Fruit fly (Drosophila melanogaster) whole organism, embryonic: ENCODE measurements around the gene CG32163.

Source experiments
- ATbp ChIP-seq: fragments of 200-800 bp; sonication (Bioruptor generic); optimal IDR thresholded peaks from 2 replicates; lab custom pipeline; 2017; ENCODE audit warnings: missing biosample characterization, mild to moderate bottlenecking, missing genetic modification characterization, missing genetic modification reagents
- CG10267 ChIP-seq: fragments of 200-800 bp; sonication (Bioruptor generic); optimal IDR thresholded peaks from 2 replicates; lab custom pipeline; 2018; ENCODE audit warnings: missing biosample characterization, mild to moderate bottlenecking, missing genetic modification characterization, moderate library complexity
- CG10366 ChIP-seq: fragments of 200-800 bp; sonication (Bioruptor generic); IDR thresholded peaks from 2 replicates; pipeline ENCODE4 v1.3.6; 2022; ENCODE audit warnings: missing biosample characterization, missing genetic modification characterization
- CG11398 ChIP-seq: fragments of 200-800 bp; sonication (Bioruptor generic); optimal IDR thresholded peaks from 2 replicates; lab custom pipeline; 2016; ENCODE audit warnings: missing biosample characterization, missing genetic modification characterization
- CG12104 ChIP-seq: fragments of 200-800 bp; sonication (Bioruptor generic); optimal IDR thresholded peaks from 3 replicates; lab custom pipeline; 2016; ENCODE audit warnings: missing biosample characterization, missing genetic modification characterization
- CG14667 ChIP-seq: fragments of 200-800 bp; sonication (Bioruptor generic); IDR thresholded peaks from 2 replicates; pipeline ENCODE4 v1.3.6; 2022; ENCODE audit warnings: missing biosample characterization, missing genetic modification characterization
- CG15514 ChIP-seq: fragments of 200-800 bp; sonication (Bioruptor generic); optimal IDR thresholded peaks from 3 replicates; lab custom pipeline; 2017; ENCODE audit warnings: missing biosample characterization, missing genetic modification characterization, mild to moderate bottlenecking, moderate library complexity, missing genetic modification reagents
- CG1602 ChIP-seq: fragments of 200-800 bp; sonication (Bioruptor generic); optimal IDR thresholded peaks from 3 replicates; lab custom pipeline; 2016; ENCODE audit warnings: missing biosample characterization, missing genetic modification characterization
- CG16813 ChIP-seq: fragments of 200-800 bp; sonication (Bioruptor generic); IDR thresholded peaks from 3 replicates; pipeline ENCODE4 v1.3.6; 2022; ENCODE audit warnings: missing biosample characterization, missing genetic modification characterization; ENCODE audit not compliant: partially characterized antibody
- CG2120 ChIP-seq: fragments of 200-800 bp; sonication (Bioruptor generic); optimal IDR thresholded peaks from 3 replicates; lab custom pipeline; 2016; ENCODE audit warnings: missing biosample characterization, missing genetic modification characterization
- CG31441 ChIP-seq: fragments of 200-800 bp; sonication (Bioruptor generic); IDR thresholded peaks from 2 replicates; pipeline ENCODE4 v1.3.6; 2022; ENCODE audit warnings: missing biosample characterization, missing genetic modification characterization
- CG33213 ChIP-seq: fragments of 200-800 bp; sonication (Bioruptor generic); optimal IDR thresholded peaks from 3 replicates; lab custom pipeline; 2016; ENCODE audit warnings: missing biosample characterization, missing genetic modification characterization
- CG34224 ChIP-seq: fragments of 200-800 bp; sonication (Bioruptor generic); IDR thresholded peaks from 3 replicates; pipeline ENCODE4 v1.3.6; 2022; ENCODE audit warnings: missing biosample characterization, missing genetic modification characterization; ENCODE audit not compliant: partially characterized antibody
- CG3995 ChIP-seq: fragments of 200-800 bp; sonication (Bioruptor generic); optimal IDR thresholded peaks from 3 replicates; lab custom pipeline; 2016; ENCODE audit warnings: missing biosample characterization, missing genetic modification characterization
- CG42726 ChIP-seq: fragments of 200-800 bp; sonication (Bioruptor generic); IDR thresholded peaks from 2 replicates; pipeline ENCODE4 v1.3.6; 2022; ENCODE audit warnings: missing biosample characterization, missing genetic modification characterization; ENCODE audit not compliant: partially characterized antibody
- CG4404 ChIP-seq: fragments of 200-800 bp; sonication (Bioruptor generic); IDR thresholded peaks from 2 replicates; pipeline ENCODE4 v1.3.6; 2022; ENCODE audit warnings: missing biosample characterization, missing genetic modification characterization
- CG4854 ChIP-seq: fragments of 200-800 bp; sonication (Bioruptor generic); optimal IDR thresholded peaks from 2 replicates; lab custom pipeline; 2016; ENCODE audit warnings: missing biosample characterization, missing genetic modification characterization, inconsistent platforms
- CG6683 ChIP-seq: fragments of 200-800 bp; sonication (Bioruptor generic); optimal IDR thresholded peaks from 2 replicates; lab custom pipeline; 2017; ENCODE audit warnings: missing biosample characterization, mild to moderate bottlenecking, missing genetic modification characterization, missing genetic modification reagents
- CG7745 ChIP-seq: fragments of 200-800 bp; sonication (Bioruptor generic); optimal IDR thresholded peaks from 2 replicates; lab custom pipeline; 2018; ENCODE audit warnings: missing biosample characterization, mild to moderate bottlenecking, missing genetic modification characterization, moderate library complexity
- CG7928 ChIP-seq: fragments of 200-800 bp; sonication (Bioruptor generic); optimal IDR thresholded peaks from 2 replicates; lab custom pipeline; 2017; ENCODE audit warnings: missing biosample characterization, mild to moderate bottlenecking, missing genetic modification characterization
- CG9437 ChIP-seq: fragments of 200-800 bp; sonication (Bioruptor generic); optimal IDR thresholded peaks from 2 replicates; lab custom pipeline; 2018; ENCODE audit warnings: missing biosample characterization, mild to moderate bottlenecking, missing genetic modification characterization
- Camta ChIP-seq: fragments of 200-800 bp; sonication (Bioruptor generic); optimal IDR thresholded peaks from 2 replicates; lab custom pipeline; 2016; ENCODE audit warnings: missing biosample characterization, missing genetic modification characterization
- E2f2 ChIP-seq: fragments of 200-800 bp; sonication (Bioruptor generic); IDR thresholded peaks from 2 replicates; pipeline ENCODE4 v1.3.6; 2022; ENCODE audit warnings: missing biosample characterization, missing genetic modification characterization
- Ets97D ChIP-seq: fragments of 200-800 bp; sonication (Bioruptor generic); optimal IDR thresholded peaks from 3 replicates; lab custom pipeline; 2016; ENCODE audit warnings: missing biosample characterization, missing genetic modification characterization
- HmgZ ChIP-seq: fragments of 200-800 bp; sonication (Bioruptor generic); optimal IDR thresholded peaks from 2 replicates; lab custom pipeline; 2018; ENCODE audit warnings: missing biosample characterization, mild to moderate bottlenecking, missing genetic modification characterization
- Hr3 ChIP-seq: fragments of 200-800 bp; sonication (Bioruptor generic); optimal IDR thresholded peaks from 3 replicates; lab custom pipeline; 2016; ENCODE audit warnings: missing biosample characterization, missing genetic modification characterization
- Hr51 ChIP-seq, 2 experiments: fragments of 200-800 bp; sonication (Bioruptor generic); optimal IDR thresholded peaks; 2 replicates in 1 of 2; 3 replicates in 1 of 2; lab custom pipeline; 2016 to 2018; ENCODE audit warnings: missing biosample characterization in 2 of 2, missing genetic modification characterization in 2 of 2, mild to moderate bottlenecking in 1 of 2, moderate library complexity in 1 of 2
- Nf-YC ChIP-seq: fragments of 200-800 bp; optimal IDR thresholded peaks from 3 replicates; lab custom pipeline; 2019; ENCODE audit warnings: missing biosample characterization, mild to moderate bottlenecking, missing genetic modification characterization, moderate library complexity
- Pdp1 ChIP-seq, 2 experiments: fragments of 200-800 bp; sonication (Bioruptor generic); optimal IDR thresholded peaks; 3 replicates each; lab custom pipeline; 2016; ENCODE audit warnings: missing biosample characterization in 2 of 2, missing genetic modification characterization in 2 of 2, mild to moderate bottlenecking in 1 of 2, moderate library complexity in 1 of 2
- TFAM ChIP-seq: fragments of 200-800 bp; sonication (Bioruptor generic); optimal IDR thresholded peaks from 2 replicates; lab custom pipeline; 2017; ENCODE audit warnings: missing biosample characterization, missing genetic modification characterization, inconsistent platforms
- btn ChIP-seq: fragments of 200-800 bp; sonication (Bioruptor generic); optimal IDR thresholded peaks from 2 replicates; lab custom pipeline; 2016; ENCODE audit warnings: missing biosample characterization, missing genetic modification characterization
- crc ChIP-seq: fragments of 200-800 bp; sonication (Bioruptor generic); optimal IDR thresholded peaks from 2 replicates; lab custom pipeline; 2016; ENCODE audit warnings: missing biosample characterization, missing genetic modification characterization
- crol ChIP-seq: fragments of 200-800 bp; sonication (Bioruptor generic); IDR thresholded peaks from 2 replicates; pipeline ENCODE4 v1.3.6; 2022; ENCODE audit warnings: missing biosample characterization, missing genetic modification characterization
- emc ChIP-seq: fragments of 200-800 bp; sonication (Bioruptor generic); optimal IDR thresholded peaks from 2 replicates; lab custom pipeline; 2016; ENCODE audit warnings: missing biosample characterization, missing genetic modification characterization
- gfzf ChIP-seq: fragments of 200-800 bp; sonication (Bioruptor generic); optimal IDR thresholded peaks from 2 replicates; lab custom pipeline; 2016; ENCODE audit warnings: missing biosample characterization, mild to moderate bottlenecking, missing genetic modification characterization, moderate library complexity
- ham ChIP-seq: fragments of 200-800 bp; sonication (Bioruptor generic); IDR thresholded peaks from 2 replicates; pipeline ENCODE4 v1.3.6; 2022; ENCODE audit warnings: missing biosample characterization, missing genetic modification characterization
- jumu ChIP-seq: fragments of 200-800 bp; sonication (Bioruptor generic); optimal IDR thresholded peaks from 3 replicates; lab custom pipeline; 2016; ENCODE audit warnings: missing biosample characterization, missing genetic modification characterization
- knrl ChIP-seq: fragments of 200-800 bp; sonication (Bioruptor generic); IDR thresholded peaks from 3 replicates; pipeline ENCODE4 v1.3.6; 2022; ENCODE audit warnings: missing biosample characterization, missing genetic modification characterization; ENCODE audit not compliant: partially characterized antibody
- lbe ChIP-seq: fragments of 200-800 bp; sonication (Bioruptor generic); optimal IDR thresholded peaks from 2 replicates; lab custom pipeline; 2016; ENCODE audit warnings: missing biosample characterization, mild to moderate bottlenecking, missing genetic modification characterization
- lilli ChIP-seq: fragments of 200-800 bp; sonication (Bioruptor generic); optimal IDR thresholded peaks from 3 replicates; lab custom pipeline; 2016; ENCODE audit warnings: missing biosample characterization, missing genetic modification characterization
- mam ChIP-seq: fragments of 200-800 bp; sonication (Bioruptor generic); optimal IDR thresholded peaks from 3 replicates; lab custom pipeline; 2016; ENCODE audit warnings: missing biosample characterization, missing genetic modification characterization
- oc ChIP-seq: fragments of 200-800 bp; sonication (Bioruptor generic); optimal IDR thresholded peaks from 2 replicates; lab custom pipeline; 2018; ENCODE audit warnings: missing biosample characterization, mild to moderate bottlenecking, missing genetic modification characterization, moderate library complexity
- phol ChIP-seq: fragments of 200-800 bp; sonication (Bioruptor generic); optimal IDR thresholded peaks from 3 replicates; lab custom pipeline; 2018; ENCODE audit warnings: missing biosample characterization, mild to moderate bottlenecking, missing genetic modification characterization, moderate library complexity
- slbo ChIP-seq: fragments of 200-800 bp; sonication (Bioruptor generic); IDR thresholded peaks from 2 replicates; pipeline ENCODE4 v1.3.6; 2022; ENCODE audit warnings: missing biosample characterization, missing genetic modification characterization
- sna ChIP-seq: fragments of 200-800 bp; sonication (Bioruptor generic); IDR thresholded peaks from 2 replicates; pipeline ENCODE4 v1.3.6; 2022; ENCODE audit warnings: missing biosample characterization, missing genetic modification characterization; ENCODE audit not compliant: partially characterized antibody
- stwl ChIP-seq: fragments of 200-800 bp; sonication (Bioruptor generic); optimal IDR thresholded peaks from 3 replicates; lab custom pipeline; 2018; ENCODE audit warnings: missing biosample characterization, mild to moderate bottlenecking, missing genetic modification characterization, moderate library complexity
- sug ChIP-seq: fragments of 200-800 bp; optimal IDR thresholded peaks from 2 replicates; lab custom pipeline; 2019; ENCODE audit warnings: missing biosample characterization, mild to moderate bottlenecking, missing genetic modification characterization, moderate library complexity
- zen2 ChIP-seq: fragments of 200-800 bp; sonication (Bioruptor generic); IDR thresholded peaks from 3 replicates; pipeline ENCODE4 v1.3.6; 2022; ENCODE audit warnings: missing biosample characterization, missing genetic modification characterization; ENCODE audit not compliant: partially characterized antibody
- zfh2 ChIP-seq: fragments of 200-800 bp; sonication (Bioruptor generic); optimal IDR thresholded peaks from 2 replicates; lab custom pipeline; 2016; ENCODE audit warnings: missing biosample characterization, missing genetic modification characterization

Gene CG32163

DNA sequence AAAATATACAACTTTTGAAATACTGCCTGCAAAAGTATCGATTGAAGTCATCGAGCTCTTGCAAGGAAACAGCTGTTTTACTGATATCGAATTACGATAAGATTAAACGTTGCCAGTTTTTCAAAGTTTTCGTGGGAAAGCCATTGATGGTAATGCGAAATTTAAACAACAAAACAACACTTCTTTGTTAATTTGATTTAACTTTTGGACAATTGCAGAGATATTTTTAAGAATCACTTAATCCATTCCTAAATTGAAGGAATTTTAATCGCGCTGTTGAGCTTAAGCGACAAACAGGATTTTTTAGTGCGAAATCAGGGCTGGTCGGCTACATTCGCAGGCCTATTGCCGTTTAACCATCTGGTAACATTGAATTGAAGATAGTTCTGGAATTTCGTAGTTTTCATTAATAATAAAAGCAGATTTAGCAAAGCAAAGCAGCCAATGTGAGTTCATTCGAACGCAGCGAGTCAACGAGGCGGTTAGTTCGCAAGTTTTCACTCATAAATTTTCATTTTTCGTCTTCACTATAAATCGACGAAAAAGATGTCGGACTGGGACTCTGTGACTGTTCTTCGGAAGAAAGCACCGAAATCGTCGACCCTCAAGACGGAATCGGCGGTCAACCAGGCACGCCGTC, 12.5 kb upstream of the CG32163 start, which contains the start of gene mbf1 (continued):
- TF ChIP-seq stwl (tag; lab: Kevin White, UChicago) (peak; percentile 85), CG4404 (GFP tag; lab: Robert Waterston, UW) (no peak), CG10366 (no peak), Pdp1 (GFP tag; optimal IDR thresholded peaks at IDR 0.05; lab: Kevin White, UChicago) (peak in 1 of 2 experiments; percentile 39), crol (GFP tag; lab: Robert Waterston, UW) (no peak), CG15514 (GFP tag; lab: Kevin White, UChicago) (peak; percentile 63), CG34224 (GFP tag; lab: Robert Waterston, UW) (peak; percentile 66), oc (tag; lab: Kevin White, UChicago) (peak; percentile 48), CG4854 (peak; percentile 12), E2f2 (peak; percentile 69), Camta (GFP tag; lab: Kevin White, UChicago) (no peak), sna (GFP tag; lab: Robert Waterston, UW) (peak; percentile 73), mam (peak; percentile 37), CG7928 (GFP tag; lab: Kevin White, UChicago) (peak; percentile 19), zfh2 (GFP tag; lab: Kevin White, UChicago) (peak; percentile 34), Nf-YC (tag; lab: Kevin White, UChicago) (peak; percentile 55), CG33213 (GFP tag; lab: Kevin White, UChicago) (peak; percentile 8), crc (no peak), jumu (GFP tag; lab: Kevin White, UChicago) (peak; percentile 6), btn (GFP tag; lab: Kevin White, UChicago) (no peak), emc (GFP tag; lab: Kevin White, UChicago) (no peak), CG1602 (GFP tag; lab: Kevin White, UChicago) (no peak), CG7745 (tag; lab: Kevin White, UChicago) (no peak), knrl (GFP tag; lab: Robert Waterston, UW) (peak; percentile 51; the same call in 2 of the 3 replicates), HmgZ (tag; lab: Kevin White, UChicago) (peak; percentile 53), Hr3 (no peak), CG9437 (GFP tag; lab: Kevin White, UChicago) (peak; percentile 62), CG3995 (GFP tag; lab: Kevin White, UChicago) (peak; percentile 48), CG16813 (GFP tag; lab: Robert Waterston, UW) (peak; percentile 47; the same call in 2 of the 3 replicates), Hr51 (GFP tag; optimal IDR thresholded peaks at IDR 0.05; lab: Kevin White, UChicago) (no peak), gfzf (GFP tag; lab: Kevin White, UChicago) (peak; percentile 97), ham (GFP tag; lab: Robert Waterston, UW) (no peak), phol (peak; percentile 62), lbe (GFP tag; lab: Kevin White, UChicago) (no peak), TFAM (GFP tag; lab: Kevin White, UChicago) (no peak), slbo (GFP tag; lab: Robert Waterston, UW) (no peak), CG2120 (GFP tag; lab: Kevin White, UChicago) (peak; percentile 44), sug (tag; lab: Kevin White, UChicago) (peak; percentile 39), CG10267 (peak; percentile 48), CG12104 (GFP tag; lab: Kevin White, UChicago) (peak; percentile 31), Ets97D (peak; percentile 81), ATbp (GFP tag; lab: Kevin White, UChicago) (no peak), CG6683 (no peak), CG11398 (no peak), CG42726 (GFP tag; lab: Robert Waterston, UW) (0 out of 2 replicates have a peak, but pooled peaks have one; percentile 31), CG31441 (0 out of 2 replicates have a peak, but pooled peaks have one; percentile 20), zen2 (GFP tag; lab: Robert Waterston, UW) (no peak; the same call in 2 of the 3 replicates), CG14667 (GFP tag; lab: Robert Waterston, UW) (no peak), lilli (GFP tag; lab: Kevin White, UChicago) (peak; percentile 53)
